Worm (Caenorhabditis elegans): ENCODE results near the gene rpn-5.
A peak's percentile ranks its signal among the peaks of the same experiment; 100 is the strongest.

The rpn-5 gene

ce11 chrII:4703011-4703410, 4.8 kb upstream of the rpn-5 start:
- TF ChIP-seq ztf-4 (tag; optimal IDR thresholded peaks at IDR 0.05) (no peak), ceh-9 (tag; optimal IDR thresholded peaks at IDR 0.05) (no peak), elt-3 (tag; optimal IDR thresholded peaks at IDR 0.05) (no peak), egl-27 (tag; optimal IDR thresholded peaks at IDR 0.05) (no peak), mml-1 (tag; optimal IDR thresholded peaks at IDR 0.05) (no peak), ceh-28 (tag; optimal IDR thresholded peaks at IDR 0.05) (no peak)

ce11 chrII:4701482-4702119, 3.4 kb upstream of the rpn-5 start, which contains the start of gene unc-85:
Gene unc-85 (plus strand): TSS chrII:4702069.
- TF ChIP-seq lin-15B (tag; optimal IDR thresholded peaks at IDR 0.05), result peak; percentile 80
- peak; percentile 67 for TF ChIP-seq elt-2 (tag; optimal IDR thresholded peaks at IDR 0.05)
- TF ChIP-seq snpc-4 (tag; optimal IDR thresholded peaks at IDR 0.05), result peak; percentile 33
- TF ChIP-seq R02D3.7 (tag; optimal IDR thresholded peaks at IDR 0.05), result peak; percentile 62
- peak; percentile 45 for TF ChIP-seq nhr-25 (tag; optimal IDR thresholded peaks at IDR 0.05)
- peak; percentile 46 for TF ChIP-seq nhr-43 (tag; optimal IDR thresholded peaks at IDR 0.05; ENCODE audit: poor library complexity, severe bottlenecking)
- TF ChIP-seq lsy-12 (tag; optimal IDR thresholded peaks at IDR 0.05), result peak; percentile 94
- peak; percentile 51 for TF ChIP-seq pha-4 (tag; optimal IDR thresholded peaks at IDR 0.05)
- peak; percentile 78 for TF ChIP-seq nfya-1 (tag; optimal IDR thresholded peaks at IDR 0.05; ENCODE audit: insufficient read depth)
- peak; percentile 32 for TF ChIP-seq tbx-2 (tag; optimal IDR thresholded peaks at IDR 0.05)
- peak; percentile 21 for TF ChIP-seq nhr-23 (tag; optimal IDR thresholded peaks at IDR 0.05)
- peak; percentile 24 for TF ChIP-seq lin-39 (tag; optimal IDR thresholded peaks at IDR 0.05)
- peak; percentile 48 for TF ChIP-seq hmg-11 (tag; optimal IDR thresholded peaks at IDR 0.05)
- TF ChIP-seq ceh-28 (tag; optimal IDR thresholded peaks at IDR 0.05), result peak; percentile 63

ce11 chrII:4696055-4696454, 2.2 kb downstream of the rpn-5 start:
- TF ChIP-seq nhr-67 (tag; optimal IDR thresholded peaks at IDR 0.05) (no peak), nhr-43 (tag; optimal IDR thresholded peaks at IDR 0.05; ENCODE audit: poor library complexity, severe bottlenecking) (peak; percentile 12)

ce11 chrII:4693129-4693528, 5.1 kb downstream of the rpn-5 start, which contains the start of gene F10G7.5:
Gene F10G7.5 (plus strand): TSS chrII:4693414.
- peak; percentile 31 for TF ChIP-seq nfya-1 (tag; optimal IDR thresholded peaks at IDR 0.05; ENCODE audit: insufficient read depth)
- no peak for TF ChIP-seq sea-2 (GFP tag; optimal IDR thresholded peaks at IDR 0.05)
- peak; percentile 58 for TF ChIP-seq elt-2 (tag; optimal IDR thresholded peaks at IDR 0.05)
- no peak for TF ChIP-seq ceh-28 (tag; optimal IDR thresholded peaks at IDR 0.05)
- no peak for TF ChIP-seq hmg-11 (tag; optimal IDR thresholded peaks at IDR 0.05)
- TF ChIP-seq eor-1 (tag; optimal IDR thresholded peaks at IDR 0.05), result no peak

ce11 chrII:4689477-4689876, 8.8 kb downstream of the rpn-5 start, which contains the start of gene F10G7.12:
Gene F10G7.12 (plus strand): TSS chrII:4689777.
- TF ChIP-seq fkh-2 (tag; optimal IDR thresholded peaks at IDR 0.05) (no peak), ceh-28 (tag; optimal IDR thresholded peaks at IDR 0.05) (no peak), pha-4 (tag; optimal IDR thresholded peaks at IDR 0.05) (no peak), nfya-1 (tag; optimal IDR thresholded peaks at IDR 0.05; ENCODE audit: insufficient read depth) (no peak)

ce11 chrII:4686941-4687340, 11.3 kb downstream of the rpn-5 start, which contains the start of gene sre-39:
Gene sre-39 (plus strand): TSS chrII:4687241.
- TF ChIP-seq pqm-1 (tag; optimal IDR thresholded peaks at IDR 0.05) (no peak), zag-1 (tag; optimal IDR thresholded peaks at IDR 0.05) (no peak), nhr-43 (tag; optimal IDR thresholded peaks at IDR 0.05; ENCODE audit: poor library complexity, severe bottlenecking) (no peak), daf-12 (tag; optimal IDR thresholded peaks at IDR 0.05) (no peak), unc-39 (tag; optimal IDR thresholded peaks at IDR 0.05) (no peak), ceh-28 (tag; optimal IDR thresholded peaks at IDR 0.05) (no peak), fkh-10 (GFP tag; optimal IDR thresholded peaks at IDR 0.05) (no peak), ZK546.5 (tag; optimal IDR thresholded peaks at IDR 0.05) (no peak), nhr-67 (tag; optimal IDR thresholded peaks at IDR 0.05) (no peak), ztf-4 (tag; optimal IDR thresholded peaks at IDR 0.05) (no peak), lin-39 (tag; optimal IDR thresholded peaks at IDR 0.05) (no peak), mdl-1 (tag; optimal IDR thresholded peaks at IDR 0.05) (no peak), nhr-11 (tag; optimal IDR thresholded peaks at IDR 0.05) (no peak), nhr-12 (tag; optimal IDR thresholded peaks at IDR 0.05) (no peak), pha-4 (tag; optimal IDR thresholded peaks at IDR 0.05) (no peak), elt-2 (tag; optimal IDR thresholded peaks at IDR 0.05) (no peak)
